Worm (Caenorhabditis elegans) whole organism, L3 larva: Measurements from ENCODE around the gene F32E10.8.

ENCODE experiments used
- nhr-12 ChIP-seq: fragments of 150-350 bp; optimal IDR thresholded peaks from 2 replicates; lab custom pipeline; 2014; ENCODE audit warnings: missing biosample characterization, missing genetic modification characterization
- pqm-1 ChIP-seq: fragments of 150-350 bp; optimal IDR thresholded peaks from 2 replicates; lab custom pipeline; 2017; ENCODE audit warnings: missing biosample characterization, missing genetic modification characterization, inconsistent platforms

- no peak for TF ChIP-seq pqm-1 (tag; lab: Kevin White, UChicago)
- no peak for TF ChIP-seq nhr-12 (tag; lab: Kevin White, UChicago)
These were observed at the start of gene F32E10.8 for ce11 chrIV:7567557-7568010.
